Worm (Caenorhabditis elegans) whole organism, late embryonic: Measurements from ENCODE around the gene Y73B6BL.270.
A peak's percentile ranks its signal among the peaks of the same experiment; 100 is the strongest.

Experiments
- C38D4.7 ChIP-seq: fragments of 200-800 bp; sonication (Bioruptor generic); optimal IDR thresholded peaks from 2 replicates; lab custom pipeline; 2018; ENCODE audit warnings: mild to moderate bottlenecking, missing genetic modification characterization, moderate library complexity, missing compliant biosample characterization
- T23F11.4 ChIP-seq: fragments of 200-800 bp; sonication (Bioruptor generic); optimal IDR thresholded peaks from 2 replicates; lab custom pipeline; 2018; ENCODE audit warnings: mild to moderate bottlenecking, missing genetic modification characterization, missing compliant biosample characterization
- Y22D7AL.16 ChIP-seq: sonication (generic microtip); optimal IDR thresholded peaks from 2 replicates; lab custom pipeline; 2016; ENCODE audit warnings: missing genetic modification characterization, missing compliant biosample characterization
- ahr-1 ChIP-seq: sonication (generic microtip); optimal IDR thresholded peaks from 2 replicates; lab custom pipeline; 2016; ENCODE audit warnings: missing genetic modification characterization, missing compliant biosample characterization
- ceh-14 ChIP-seq: sonication (generic microtip); optimal IDR thresholded peaks from 2 replicates; lab custom pipeline; 2016; ENCODE audit warnings: missing genotype, missing genetic modification characterization, missing compliant biosample characterization
- ceh-18 ChIP-seq: sonication (generic microtip); optimal IDR thresholded peaks from 2 replicates; lab custom pipeline; 2016; ENCODE audit warnings: missing genetic modification characterization, missing compliant biosample characterization
- ceh-19 ChIP-seq: fragments of 200-800 bp; sonication (Bioruptor generic); optimal IDR thresholded peaks from 2 replicates; lab custom pipeline; 2018; ENCODE audit warnings: mild to moderate bottlenecking, missing genetic modification characterization, missing compliant biosample characterization
- ceh-30 ChIP-seq: fragments of 150-350 bp; optimal IDR thresholded peaks from 2 replicates; lab custom pipeline; 2014; ENCODE audit warnings: missing biosample characterization, missing genetic modification characterization
- ceh-31 ChIP-seq: sonication (generic microtip); optimal IDR thresholded peaks from 2 replicates; lab custom pipeline; 2016; ENCODE audit warnings: missing genetic modification characterization, missing compliant biosample characterization
- ceh-34 ChIP-seq: sonication (generic microtip); optimal IDR thresholded peaks from 2 replicates; lab custom pipeline; 2016; ENCODE audit warnings: mild to moderate bottlenecking, missing genetic modification characterization, missing compliant biosample characterization
- ceh-48 ChIP-seq: sonication (generic microtip); optimal IDR thresholded peaks from 2 replicates; lab custom pipeline; 2016; ENCODE audit warnings: missing genetic modification characterization, inconsistent platforms, missing compliant biosample characterization
- ceh-6 ChIP-seq: fragments of 200-800 bp; sonication (Bioruptor generic); optimal IDR thresholded peaks from 2 replicates; lab custom pipeline; 2018; ENCODE audit warnings: mild to moderate bottlenecking, missing genetic modification characterization, missing compliant biosample characterization
- ceh-9 ChIP-seq: sonication (generic microtip); optimal IDR thresholded peaks from 2 replicates; lab custom pipeline; 2016; ENCODE audit warnings: mild to moderate bottlenecking, missing genetic modification characterization, inconsistent platforms, missing compliant biosample characterization
- che-1 ChIP-seq: sonication (generic microtip); optimal IDR thresholded peaks from 2 replicates; lab custom pipeline; 2016; ENCODE audit warnings: mild to moderate bottlenecking, missing genetic modification characterization, missing compliant biosample characterization
- dve-1 ChIP-seq: sonication (generic microtip); optimal IDR thresholded peaks from 2 replicates; lab custom pipeline; 2017; ENCODE audit warnings: antibody characterized with exemption, mild to moderate bottlenecking, missing genetic modification characterization, missing compliant biosample characterization
- elt-2 ChIP-seq: sonication (generic microtip); optimal IDR thresholded peaks from 2 replicates; lab custom pipeline; 2016; ENCODE audit warnings: missing genetic modification reagents, missing genetic modification characterization, missing compliant biosample characterization
- ets-4 ChIP-seq: sonication (generic microtip); optimal IDR thresholded peaks from 2 replicates; lab custom pipeline; 2016; ENCODE audit warnings: missing genetic modification characterization, missing compliant biosample characterization
- fkh-6 ChIP-seq: sonication (generic microtip); optimal IDR thresholded peaks from 2 replicates; lab custom pipeline; 2016; ENCODE audit warnings: missing genetic modification characterization, missing compliant biosample characterization
- hlh-13 ChIP-seq: fragments of 200-800 bp; sonication (Bioruptor generic); optimal IDR thresholded peaks from 2 replicates; lab custom pipeline; 2018; ENCODE audit warnings: mild to moderate bottlenecking, missing genetic modification characterization, missing compliant biosample characterization
- hlh-30 ChIP-seq: sonication (generic microtip); optimal IDR thresholded peaks from 2 replicates; lab custom pipeline; 2017; ENCODE audit warnings: antibody characterized with exemption, missing genetic modification characterization, missing compliant biosample characterization; ENCODE audit not compliant: insufficient read depth
- hlh-6 ChIP-seq: sonication (generic microtip); optimal IDR thresholded peaks from 2 replicates; lab custom pipeline; 2016; ENCODE audit warnings: missing genotype, missing genetic modification characterization, missing compliant biosample characterization
- hlh-8 ChIP-seq: sonication (generic microtip); optimal IDR thresholded peaks from 2 replicates; lab custom pipeline; 2016; ENCODE audit warnings: missing genotype, missing genetic modification characterization, missing compliant biosample characterization
- mec-3 ChIP-seq: sonication (generic microtip); optimal IDR thresholded peaks from 2 replicates; lab custom pipeline; 2016; ENCODE audit warnings: borderline replicate concordance, missing genetic modification characterization, missing compliant biosample characterization
- nfya-1 ChIP-seq: sonication (generic microtip); optimal IDR thresholded peaks from 2 replicates; lab custom pipeline; 2017; ENCODE audit warnings: missing genetic modification characterization, mild to moderate bottlenecking, missing compliant biosample characterization, antibody characterized with exemption, moderate library complexity
- nhr-11 ChIP-seq: fragments of 150-350 bp; optimal IDR thresholded peaks from 2 replicates; lab custom pipeline; 2014; ENCODE audit warnings: missing biosample characterization, missing genetic modification characterization
- nhr-232 ChIP-seq: sonication (generic microtip); optimal IDR thresholded peaks from 2 replicates; lab custom pipeline; 2016; ENCODE audit warnings: missing genetic modification characterization, missing compliant biosample characterization
- odd-2 ChIP-seq: sonication (generic microtip); optimal IDR thresholded peaks from 2 replicates; lab custom pipeline; 2017; ENCODE audit warnings: antibody characterized with exemption, mild to moderate bottlenecking, missing genetic modification characterization, missing compliant biosample characterization
- pag-3 ChIP-seq: sonication (generic microtip); optimal IDR thresholded peaks from 2 replicates; lab custom pipeline; 2016; ENCODE audit warnings: missing compliant biosample characterization, missing genetic modification characterization, borderline replicate concordance
- pha-4 ChIP-seq: fragments of 150-350 bp; optimal IDR thresholded peaks from 2 replicates; lab custom pipeline; 2018; ENCODE audit warnings: missing biosample characterization, missing genetic modification reagents, missing genetic modification characterization
- pqm-1 ChIP-seq: sonication (generic microtip); optimal IDR thresholded peaks from 2 replicates; lab custom pipeline; 2016; ENCODE audit warnings: missing genetic modification characterization, missing compliant biosample characterization
- pros-1 ChIP-seq: fragments of 150-350 bp; optimal IDR thresholded peaks from 2 replicates; lab custom pipeline; 2014; ENCODE audit warnings: missing biosample characterization, missing genetic modification reagents, missing genetic modification characterization
- ref-2 ChIP-seq: sonication (generic microtip); optimal IDR thresholded peaks from 2 replicates; lab custom pipeline; 2016; ENCODE audit warnings: missing genetic modification characterization, missing compliant biosample characterization
- rnt-1 ChIP-seq: sonication (generic microtip); optimal IDR thresholded peaks from 2 replicates; lab custom pipeline; 2016; ENCODE audit warnings: missing genetic modification characterization, missing compliant biosample characterization
- sdc-2 ChIP-seq: sonication (generic microtip); optimal IDR thresholded peaks from 2 replicates; lab custom pipeline; 2016; ENCODE audit warnings: missing genotype, missing genetic modification characterization, missing compliant biosample characterization
- sox-2 ChIP-seq: fragments of 200-800 bp; sonication (Bioruptor generic); IDR thresholded peaks from 2 replicates; pipeline ENCODE4 v1.3.6; 2022; ENCODE audit warnings: missing genetic modification reagents, missing genetic modification characterization, missing compliant biosample characterization
- tbx-2 ChIP-seq: sonication (generic microtip); optimal IDR thresholded peaks from 2 replicates; lab custom pipeline; 2016; ENCODE audit warnings: missing genetic modification characterization, missing compliant biosample characterization
- tbx-7 ChIP-seq: sonication (generic microtip); optimal IDR thresholded peaks from 2 replicates; lab custom pipeline; 2016; ENCODE audit warnings: missing genotype, missing genetic modification characterization, missing compliant biosample characterization
- ttx-3 ChIP-seq: sonication (generic microtip); optimal IDR thresholded peaks from 2 replicates; lab custom pipeline; 2016; ENCODE audit warnings: missing genetic modification reagents, missing genetic modification characterization, missing compliant biosample characterization
- unc-3 ChIP-seq, 2 experiments: fragments of 200-800 bp in 1 of 2; sonication (Bioruptor generic) in 1 of 2; sonication (generic microtip) in 1 of 2; conservative IDR thresholded peaks in 1 of 2; optimal IDR thresholded peaks in 1 of 2; 2 replicates each; pipeline versions ENCODE4 v1.3.6 to Lab custom; 2016 to 2022; ENCODE audit warnings: missing compliant biosample characterization in 2 of 2, missing genetic modification characterization in 2 of 2, missing genetic modification reagents in 1 of 2
- unc-42 ChIP-seq: sonication (generic microtip); optimal IDR thresholded peaks from 2 replicates; lab custom pipeline; 2016; ENCODE audit warnings: missing genotype, missing genetic modification characterization, missing compliant biosample characterization
- unc-55 ChIP-seq: sonication (generic microtip); optimal IDR thresholded peaks from 2 replicates; lab custom pipeline; 2017; ENCODE audit warnings: missing biosample characterization, missing genetic modification reagents, missing genetic modification characterization
- zip-5 ChIP-seq: sonication (generic microtip); optimal IDR thresholded peaks from 2 replicates; lab custom pipeline; 2016; ENCODE audit warnings: missing genetic modification characterization, missing compliant biosample characterization

Y73B6BL.270 gene

DNA sequence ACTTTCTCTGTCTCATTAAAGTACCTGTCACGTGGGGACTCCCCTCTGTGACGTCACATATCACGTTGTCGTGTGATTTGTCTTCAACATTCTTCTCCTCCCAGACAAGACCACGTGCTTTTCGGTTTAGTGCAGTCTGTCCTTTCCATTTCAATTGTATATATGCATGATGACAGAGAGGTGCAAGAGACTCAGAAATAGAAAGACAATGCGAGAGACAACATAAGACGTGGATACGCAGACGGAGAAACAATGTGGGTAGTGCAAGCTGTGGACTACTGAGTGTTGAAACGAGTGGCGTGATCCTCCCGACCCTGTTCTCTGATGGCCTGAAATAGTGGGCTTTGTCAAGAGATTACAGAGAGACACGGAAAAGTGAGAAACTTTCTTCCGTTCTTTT, 28.4 kb upstream of the Y73B6BL.270 start:
- no peak for TF ChIP-seq odd-2 (tag; lab: Kevin White, UChicago)
- peak; percentile 91 for TF ChIP-seq unc-55 (GFP tag; lab: Kevin White, UChicago)
- no peak for TF ChIP-seq pha-4 (tag; lab: Kevin White, UChicago)
- no peak for TF ChIP-seq ceh-6 (GFP tag; lab: Kevin White, UChicago)
- TF ChIP-seq nhr-11, result no peak
- TF ChIP-seq ceh-48, result no peak
- TF ChIP-seq Y22D7AL.16 (tag; lab: Kevin White, UChicago), result no peak
- TF ChIP-seq pqm-1 (tag; lab: Kevin White, UChicago), result no peak
- TF ChIP-seq ahr-1 (tag; lab: Kevin White, UChicago), result no peak
- peak; percentile 25 for TF ChIP-seq dve-1
- no peak for TF ChIP-seq ceh-9
- TF ChIP-seq unc-3 (GFP tag; conservative IDR thresholded peaks at IDR 0.05; lab: Robert Waterston, UW), result no peak
- TF ChIP-seq unc-3 (tag; optimal IDR thresholded peaks at IDR 0.05; lab: Kevin White, UChicago), result no peak
- TF ChIP-seq ets-4 (tag; lab: Kevin White, UChicago), result no peak
- TF ChIP-seq ceh-19 (GFP tag; lab: Kevin White, UChicago), result no peak
- TF ChIP-seq C38D4.7 (GFP tag; lab: Kevin White, UChicago), result no peak
- TF ChIP-seq tbx-2 (tag; lab: Kevin White, UChicago), result peak; percentile 51
- peak; percentile 56 for TF ChIP-seq ceh-31
- peak; percentile 18 for TF ChIP-seq unc-42 (tag; lab: Kevin White, UChicago)
- TF ChIP-seq ref-2, result peak; percentile 68
- TF ChIP-seq mec-3 (tag; lab: Kevin White, UChicago), result no peak
- no peak for TF ChIP-seq zip-5 (tag; lab: Kevin White, UChicago)
- no peak for TF ChIP-seq T23F11.4 (GFP tag; lab: Kevin White, UChicago)
- TF ChIP-seq nfya-1 (tag; lab: Kevin White, UChicago), result peak; percentile 82
- TF ChIP-seq ttx-3 (tag; lab: Kevin White, UChicago), result no peak
- TF ChIP-seq hlh-30, result peak; percentile 96
- no peak for TF ChIP-seq ceh-14 (tag; lab: Kevin White, UChicago)
- TF ChIP-seq ceh-34 (tag; lab: Kevin White, UChicago), result no peak
- peak; percentile 47 for TF ChIP-seq ceh-30 (tag; lab: Kevin White, UChicago)
- TF ChIP-seq pros-1, result peak; percentile 38
- TF ChIP-seq sdc-2, result no peak
- peak; percentile 89 for TF ChIP-seq ceh-18 (tag; lab: Kevin White, UChicago)
- TF ChIP-seq rnt-1 (tag; lab: Kevin White, UChicago), result peak; percentile 66
- no peak for TF ChIP-seq sox-2 (GFP tag; lab: Robert Waterston, UW)
- peak; percentile 7 for TF ChIP-seq hlh-8 (tag; lab: Kevin White, UChicago)
- no peak for TF ChIP-seq fkh-6 (tag; lab: Kevin White, UChicago)
- TF ChIP-seq, all 69 proteins: peak for 13

DNA sequence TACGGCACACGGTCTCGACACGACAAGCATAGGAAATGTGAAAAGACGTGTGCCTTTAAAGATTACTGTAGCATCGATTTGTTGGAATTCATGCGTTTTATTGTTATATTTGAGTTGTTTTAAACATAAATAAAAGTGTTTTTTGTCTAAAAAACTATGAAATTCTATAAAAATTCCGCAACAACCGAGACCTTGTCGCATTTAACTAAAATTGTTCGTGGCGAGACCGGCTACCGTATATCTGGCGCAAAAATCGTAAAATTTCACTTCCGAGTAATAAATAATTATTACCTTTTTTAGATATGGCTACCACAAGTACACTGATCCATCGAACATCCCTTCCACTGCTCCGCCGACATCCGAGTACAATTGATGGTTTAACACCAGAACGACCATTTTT, 27.8 kb upstream of the Y73B6BL.270 start, which contains the start of gene ipla-6:
Gene ipla-6, plus strand, starts transcription at position 301 of the 400 bp plus-strand sequence.
- TF ChIP-seq hlh-6 (tag; lab: Kevin White, UChicago) (no peak), unc-3 (GFP tag; conservative IDR thresholded peaks at IDR 0.05; lab: Robert Waterston, UW) (no peak), unc-3 (tag; optimal IDR thresholded peaks at IDR 0.05; lab: Kevin White, UChicago) (no peak), pros-1 (no peak), hlh-13 (no peak), ceh-6 (GFP tag; lab: Kevin White, UChicago) (no peak), Y22D7AL.16 (tag; lab: Kevin White, UChicago) (no peak)
- TF ChIP-seq, all 69 proteins: peak for 0

DNA sequence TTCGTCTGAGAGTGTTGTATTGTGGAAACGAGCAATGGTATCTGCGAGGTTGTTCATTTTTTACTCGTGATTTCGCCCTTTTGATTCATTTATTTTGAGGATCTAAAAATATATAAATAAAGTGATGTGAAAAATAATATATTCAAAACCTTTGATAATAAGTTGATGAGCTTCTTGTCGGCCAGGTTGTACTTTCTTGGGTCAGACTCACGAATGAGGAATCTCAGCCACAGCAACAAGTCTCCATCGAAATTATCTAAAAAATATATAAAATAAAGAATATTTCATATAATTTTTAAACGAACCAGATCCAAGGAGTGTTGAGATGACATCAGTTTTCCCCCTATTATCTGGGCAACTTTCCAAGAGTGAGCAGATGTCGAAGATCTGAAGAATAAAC, 22.7 kb upstream of the Y73B6BL.270 start, which contains the start of gene Y73B6BL.288:
Gene Y73B6BL.288, minus strand, starts transcription at position 101 of the 400 bp plus-strand sequence.
- no peak for TF ChIP-seq sox-2 (GFP tag; lab: Robert Waterston, UW)
- TF ChIP-seq ceh-30 (tag; lab: Kevin White, UChicago), result no peak
- TF ChIP-seq Y22D7AL.16 (tag; lab: Kevin White, UChicago), result no peak
- TF ChIP-seq pag-3 (tag; lab: Kevin White, UChicago), result no peak
- TF ChIP-seq che-1 (tag; lab: Kevin White, UChicago), result no peak
- TF ChIP-seq elt-2 (tag; lab: Kevin White, UChicago), result no peak
- no peak for TF ChIP-seq ceh-14 (tag; lab: Kevin White, UChicago)
- no peak for TF ChIP-seq tbx-7 (tag; lab: Kevin White, UChicago)
- no peak for TF ChIP-seq unc-3 (GFP tag; conservative IDR thresholded peaks at IDR 0.05; lab: Robert Waterston, UW)
- no peak for TF ChIP-seq unc-3 (tag; optimal IDR thresholded peaks at IDR 0.05; lab: Kevin White, UChicago)
- TF ChIP-seq sdc-2, result no peak
- TF ChIP-seq hlh-6 (tag; lab: Kevin White, UChicago), result no peak
- no peak for TF ChIP-seq ref-2
- TF ChIP-seq nhr-232 (tag; lab: Kevin White, UChicago), result no peak
